Worm (Caenorhabditis elegans) whole organism, early embryonic: Measurements from ENCODE around the gene ugt-24.

Experiments
- B0310.2 ChIP-seq: sonication (generic microtip); optimal IDR thresholded peaks from 2 replicates; lab custom pipeline; 2016; ENCODE audit warnings: mild to moderate bottlenecking, missing genetic modification characterization, missing compliant biosample characterization
- F13C5.2 ChIP-seq: sonication (generic microtip); optimal IDR thresholded peaks from 2 replicates; lab custom pipeline; 2017; ENCODE audit warnings: mild to moderate bottlenecking, missing genetic modification characterization, inconsistent platforms, missing compliant biosample characterization
- aly-1 ChIP-seq: sonication (generic microtip); optimal IDR thresholded peaks from 2 replicates; lab custom pipeline; 2016; ENCODE audit warnings: missing genetic modification characterization, missing compliant biosample characterization
- ama-1 ChIP-seq: fragments of 150-350 bp; optimal IDR thresholded peaks from 2 replicates; lab custom pipeline; 2014
- ceh-13 ChIP-seq: fragments of 200-800 bp; sonication (Bioruptor generic); optimal IDR thresholded peaks from 2 replicates; lab custom pipeline; 2018; ENCODE audit warnings: mild to moderate bottlenecking, missing genetic modification characterization, missing compliant biosample characterization
- ceh-36 ChIP-seq: sonication (generic microtip); optimal IDR thresholded peaks from 2 replicates; lab custom pipeline; 2016; ENCODE audit warnings: missing genetic modification characterization, inconsistent platforms, missing compliant biosample characterization
- ets-7 ChIP-seq: sonication (generic microtip); optimal IDR thresholded peaks from 2 replicates; lab custom pipeline; 2016; ENCODE audit warnings: missing genotype, missing genetic modification characterization, missing compliant biosample characterization
- flt-1 ChIP-seq: fragments of 200-800 bp; sonication (Bioruptor generic); IDR thresholded peaks from 2 replicates; pipeline ENCODE4 v1.3.6; 2022; ENCODE audit warnings: missing genetic modification characterization, missing compliant biosample characterization
- hmbx-1 ChIP-seq: sonication (generic microtip); optimal IDR thresholded peaks from 2 replicates; lab custom pipeline; 2016; ENCODE audit warnings: mild to moderate bottlenecking, missing genetic modification characterization, missing compliant biosample characterization
- hmg-4 ChIP-seq: fragments of 200-800 bp; sonication (Bioruptor generic); optimal IDR thresholded peaks from 2 replicates; lab custom pipeline; 2018; ENCODE audit warnings: mild to moderate bottlenecking, missing genetic modification characterization, missing compliant biosample characterization
- hnd-1 ChIP-seq: sonication (generic microtip); optimal IDR thresholded peaks from 2 replicates; lab custom pipeline; 2016; ENCODE audit warnings: missing genetic modification characterization, missing compliant biosample characterization
- pes-1 ChIP-seq: fragments of 200-800 bp; sonication (Bioruptor generic); IDR thresholded peaks from 2 replicates; pipeline ENCODE4 v1.3.6; 2022; ENCODE audit warnings: missing genetic modification reagents, missing genetic modification characterization, missing compliant biosample characterization
- scrt-1 ChIP-seq: fragments of 200-800 bp; sonication (Bioruptor generic); IDR thresholded peaks from 2 replicates; pipeline ENCODE4 v1.3.6; 2022; ENCODE audit warnings: missing genetic modification characterization, missing compliant biosample characterization
- sea-1 ChIP-seq: fragments of 200-800 bp; sonication (Bioruptor generic); conservative IDR thresholded peaks from 2 replicates; pipeline ENCODE4 v1.3.6; 2022; ENCODE audit warnings: missing genetic modification characterization, missing compliant biosample characterization
- tbx-11 ChIP-seq: fragments of 200-800 bp; sonication (Bioruptor generic); IDR thresholded peaks from 2 replicates; pipeline ENCODE4 v1.3.6; 2022; ENCODE audit warnings: missing genetic modification characterization, missing compliant biosample characterization
- tbx-37 ChIP-seq: fragments of 200-800 bp; sonication (Bioruptor generic); conservative IDR thresholded peaks from 2 replicates; pipeline ENCODE4 v1.3.6; 2022; ENCODE audit warnings: missing genetic modification reagents, missing genetic modification characterization, missing compliant biosample characterization
- tra-4 ChIP-seq: sonication (generic microtip); optimal IDR thresholded peaks from 2 replicates; lab custom pipeline; 2017; ENCODE audit warnings: missing genetic modification characterization, missing compliant biosample characterization

ugt-24 gene

DNA sequence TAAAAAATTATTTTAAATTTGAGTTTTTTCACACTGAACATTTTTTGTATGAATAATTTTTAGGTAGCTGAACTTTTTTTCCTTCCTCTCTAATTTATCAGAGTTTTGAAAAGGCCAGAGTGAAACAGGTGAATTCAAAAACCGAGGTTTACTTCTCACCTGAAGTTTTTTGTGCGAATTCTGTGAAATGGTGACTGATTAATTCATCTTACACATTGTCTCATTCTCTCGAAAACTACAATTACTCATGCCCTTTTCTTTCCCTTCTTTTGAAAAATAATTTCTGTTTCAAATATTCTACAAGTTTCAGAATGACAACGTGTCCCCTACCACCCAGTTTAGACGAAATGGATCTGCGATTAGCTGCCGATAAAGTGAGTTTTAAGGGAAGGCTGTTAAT lies 8.8 kb downstream of the ugt-24 start, which contains the start of gene tkr-2:
TSS of gene tkr-2 (plus strand) at position 301 of the 400 bp plus-strand sequence.
- no peak for TF ChIP-seq ets-7 (tag; lab: Kevin White, UChicago)
- no peak for TF ChIP-seq hnd-1 (tag; lab: Kevin White, UChicago)
- TF ChIP-seq F13C5.2 (tag; lab: Kevin White, UChicago): no peak
- TF ChIP-seq B0310.2 (tag; lab: Kevin White, UChicago): no peak
- TF ChIP-seq sea-1: no peak

DNA sequence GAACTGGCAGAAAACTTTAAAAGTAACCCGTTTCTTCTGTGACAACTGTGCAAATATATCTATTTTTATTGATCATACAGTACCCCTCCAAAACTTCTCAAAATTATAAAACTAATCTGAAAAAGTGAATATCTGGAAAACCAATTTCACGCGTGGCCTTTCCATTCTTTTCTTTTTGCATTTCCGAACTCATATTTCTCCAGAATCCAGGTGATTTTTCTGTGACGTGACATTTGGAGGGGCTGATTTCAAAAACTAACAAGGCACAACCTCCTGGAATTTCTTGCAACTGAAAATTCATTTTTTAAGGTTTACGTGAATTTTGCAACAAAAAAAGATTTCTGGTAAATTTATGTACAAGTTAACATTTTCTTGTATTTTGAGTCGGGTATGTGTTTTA lies 10.3 kb downstream of the ugt-24 start:
- TF ChIP-seq hmbx-1 (tag; lab: Kevin White, UChicago) (no peak), tbx-37 (GFP tag; lab: Robert Waterston, UW) (no peak), hnd-1 (tag; lab: Kevin White, UChicago) (no peak), scrt-1 (GFP tag; lab: Robert Waterston, UW) (no peak)

ce11 chrIV:6187160-6187559 lies 23.4 kb downstream of the ugt-24 start:
- TF ChIP-seq hmg-4 (GFP tag; lab: Kevin White, UChicago) (no peak), hnd-1 (tag; lab: Kevin White, UChicago) (no peak), hmbx-1 (tag; lab: Kevin White, UChicago) (no peak), F13C5.2 (tag; lab: Kevin White, UChicago) (no peak), ceh-13 (GFP tag; lab: Kevin White, UChicago) (no peak), tbx-11 (GFP tag; lab: Robert Waterston, UW) (no peak), ceh-36 (no peak), aly-1 (tag; lab: Kevin White, UChicago) (no peak), tbx-37 (GFP tag; lab: Robert Waterston, UW) (no peak), ets-7 (tag; lab: Kevin White, UChicago) (no peak), sea-1 (no peak), pes-1 (no peak), ama-1 (no peak), flt-1 (no peak), scrt-1 (GFP tag; lab: Robert Waterston, UW) (no peak), B0310.2 (tag; lab: Kevin White, UChicago) (no peak), tra-4 (no peak)

ce11 chrIV:6185578-6185977 lies 24.9 kb downstream of the ugt-24 start, which contains the start of gene asp-9:
TSS of gene asp-9 (plus strand) at chrIV:6185889.
- TF ChIP-seq tbx-11 (GFP tag; lab: Robert Waterston, UW) (no peak), hnd-1 (tag; lab: Kevin White, UChicago) (no peak), tra-4 (no peak), ama-1 (no peak), hmbx-1 (tag; lab: Kevin White, UChicago) (no peak)

- TF ChIP-seq flt-1 (no peak), ceh-13 (GFP tag; lab: Kevin White, UChicago) (no peak), hmg-4 (GFP tag; lab: Kevin White, UChicago) (no peak), scrt-1 (GFP tag; lab: Robert Waterston, UW) (no peak), aly-1 (tag; lab: Kevin White, UChicago) (no peak), hmbx-1 (tag; lab: Kevin White, UChicago) (no peak), ceh-36 (no peak)
Observed at ce11 chrIV:6183757-6184156, 26.8 kb downstream of the ugt-24 start, which contains the start of gene unc-77. TSS of gene unc-77 (minus strand) at chrIV:6183857.

DNA sequence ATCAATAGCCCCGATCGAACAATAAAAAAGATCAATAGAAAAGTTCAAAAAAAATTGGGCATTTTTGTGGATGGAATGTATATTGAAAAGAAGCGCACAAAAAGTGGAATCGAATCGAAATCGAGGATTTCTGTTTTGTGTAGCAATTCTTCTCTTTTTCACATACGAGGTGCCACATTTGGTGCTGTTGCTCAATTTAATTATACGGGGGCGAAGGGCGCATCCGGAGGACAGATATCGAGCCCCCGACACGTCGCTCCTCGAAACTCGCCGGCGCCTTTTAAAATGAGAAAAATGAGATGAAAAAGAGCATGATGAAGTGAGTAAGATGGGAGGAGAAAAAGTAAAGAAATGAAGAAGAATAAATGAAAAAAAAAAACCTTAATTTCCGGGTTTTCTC lies 33.1 kb downstream of the ugt-24 start:
- TF ChIP-seq aly-1 (tag; lab: Kevin White, UChicago) (no peak), hnd-1 (tag; lab: Kevin White, UChicago) (no peak), F13C5.2 (tag; lab: Kevin White, UChicago) (no peak), tbx-37 (GFP tag; lab: Robert Waterston, UW) (no peak), ceh-13 (GFP tag; lab: Kevin White, UChicago) (no peak), B0310.2 (tag; lab: Kevin White, UChicago) (no peak), pes-1 (no peak), ama-1 (no peak), ceh-36 (no peak), flt-1 (no peak), scrt-1 (GFP tag; lab: Robert Waterston, UW) (no peak), tra-4 (no peak), ets-7 (tag; lab: Kevin White, UChicago) (no peak), sea-1 (no peak), hmg-4 (GFP tag; lab: Kevin White, UChicago) (no peak), hmbx-1 (tag; lab: Kevin White, UChicago) (no peak)

ce11 chrIV:6172959-6173358 lies 37.6 kb downstream of the ugt-24 start:
- TF ChIP-seq tra-4 (no peak), B0310.2 (tag; lab: Kevin White, UChicago) (no peak), tbx-11 (GFP tag; lab: Robert Waterston, UW) (no peak), ceh-13 (GFP tag; lab: Kevin White, UChicago) (no peak), aly-1 (tag; lab: Kevin White, UChicago) (no peak), hnd-1 (tag; lab: Kevin White, UChicago) (no peak)

DNA sequence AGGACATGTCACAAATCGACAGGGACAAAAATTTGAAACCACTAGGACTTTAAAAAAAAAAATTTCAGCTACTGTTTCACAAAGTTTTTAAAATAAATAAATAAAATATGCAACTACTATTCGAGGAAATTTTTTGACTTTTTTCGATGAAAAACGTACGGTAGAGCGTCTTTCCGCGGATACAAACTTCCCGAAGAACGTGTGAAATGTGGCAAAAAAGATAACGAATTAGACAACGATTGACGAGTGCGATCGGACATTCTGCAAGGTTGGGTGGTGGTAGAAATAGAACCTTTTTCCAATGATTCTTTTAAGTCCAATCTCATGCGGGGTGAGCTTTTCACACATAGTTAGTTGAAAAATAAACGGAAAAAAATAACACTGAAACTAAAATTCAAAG lies 44.7 kb downstream of the ugt-24 start:
- no peak for TF ChIP-seq aly-1 (tag; lab: Kevin White, UChicago)
- TF ChIP-seq sea-1: no peak
- TF ChIP-seq ama-1: no peak
- no peak for TF ChIP-seq hmg-4 (GFP tag; lab: Kevin White, UChicago)
- no peak for TF ChIP-seq tbx-11 (GFP tag; lab: Robert Waterston, UW)
- no peak for TF ChIP-seq ceh-13 (GFP tag; lab: Kevin White, UChicago)
- no peak for TF ChIP-seq scrt-1 (GFP tag; lab: Robert Waterston, UW)
- no peak for TF ChIP-seq hmbx-1 (tag; lab: Kevin White, UChicago)
- TF ChIP-seq ets-7 (tag; lab: Kevin White, UChicago): no peak
- TF ChIP-seq F13C5.2 (tag; lab: Kevin White, UChicago): no peak
- no peak for TF ChIP-seq flt-1
- TF ChIP-seq tra-4: no peak
- no peak for TF ChIP-seq B0310.2 (tag; lab: Kevin White, UChicago)
- no peak for TF ChIP-seq pes-1
- no peak for TF ChIP-seq hnd-1 (tag; lab: Kevin White, UChicago)
- no peak for TF ChIP-seq tbx-37 (GFP tag; lab: Robert Waterston, UW)
- TF ChIP-seq ceh-36: no peak
